Worm (Caenorhabditis elegans): Measurements from ENCODE around the gene srw-62.
A peak's percentile ranks its signal among the peaks of the same experiment; 100 is the strongest.

Gene srw-62

DNA sequence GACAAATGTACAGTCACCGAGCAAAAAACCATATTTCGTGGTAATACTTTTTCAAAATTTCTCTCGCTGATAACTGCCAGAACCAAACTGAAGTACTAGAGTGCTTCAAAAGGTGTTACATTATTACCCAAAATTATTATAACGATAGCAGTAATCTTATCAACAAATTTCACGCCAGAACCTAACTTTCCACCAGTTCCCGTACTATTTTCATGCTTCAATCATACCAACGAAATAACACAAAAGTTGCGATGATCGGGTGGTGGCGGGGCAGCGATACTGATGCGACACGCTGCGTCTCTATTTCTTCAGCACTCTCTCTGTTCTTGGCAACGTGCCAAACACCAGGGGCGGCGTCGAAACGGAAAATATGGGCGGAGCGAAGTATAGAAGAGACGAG, 16.3 kb upstream of the srw-62 start:
- TF ChIP-seq aha-1 (tag) = no peak
- TF ChIP-seq pha-4 (GFP tag; IDR thresholded peaks at IDR 0.05) = peak; percentile 52; the same call in 1 of the 2 replicates
- no peak for TF ChIP-seq pha-4 (tag; optimal IDR thresholded peaks at IDR 0.05)
- peak; percentile 68 for TF ChIP-seq nhr-48 (tag; optimal IDR thresholded peaks at IDR 0.05)
- no peak for TF ChIP-seq dpl-1 (GFP tag; optimal IDR thresholded peaks at IDR 0.05)
- TF ChIP-seq spr-3 (GFP tag; optimal IDR thresholded peaks at IDR 0.05) = no peak
- TF ChIP-seq zfp-2 (tag; optimal IDR thresholded peaks at IDR 0.05) = no peak
- no peak for TF ChIP-seq R02D3.7 (tag; optimal IDR thresholded peaks at IDR 0.05)
- TF ChIP-seq Y5F2A.4 (GFP tag; optimal IDR thresholded peaks at IDR 0.05) = no peak
- TF ChIP-seq lsy-2 (tag; optimal IDR thresholded peaks at IDR 0.05) = no peak
- TF ChIP-seq zag-1 (tag; optimal IDR thresholded peaks at IDR 0.05) = no peak
- TF ChIP-seq vab-7 (GFP tag; IDR thresholded peaks at IDR 0.05) = no peak
- TF ChIP-seq nhr-77 (tag; optimal IDR thresholded peaks at IDR 0.05) = peak; percentile 33
- peak in 1 of 2 experiments; percentile 93 for TF ChIP-seq unc-62 (GFP tag; optimal IDR thresholded peaks at IDR 0.05 in 1 of 2)
- no peak for TF ChIP-seq unc-62 (tag; optimal IDR thresholded peaks at IDR 0.05)
- TF ChIP-seq ztf-11 (tag; optimal IDR thresholded peaks at IDR 0.05) = no peak
- TF ChIP-seq spr-1 (tag; optimal IDR thresholded peaks at IDR 0.05) = no peak
- no peak for TF ChIP-seq Y48G9A.11 (GFP tag; IDR thresholded peaks at IDR 0.05)
- TF ChIP-seq snpc-4 (tag; optimal IDR thresholded peaks at IDR 0.05) = no peak
- TF ChIP-seq mxl-3 (GFP tag; optimal IDR thresholded peaks at IDR 0.05) = peak; percentile 56
- TF ChIP-seq dmd-9 (GFP tag; IDR thresholded peaks at IDR 0.05) = no peak
- TF ChIP-seq sdz-12 (GFP tag; optimal IDR thresholded peaks at IDR 0.05) = no peak
- TF ChIP-seq dve-1 (tag; optimal IDR thresholded peaks at IDR 0.05; ENCODE audit: insufficient read depth) = peak; percentile 70
- peak; percentile 87 for TF ChIP-seq hlh-11 (tag; optimal IDR thresholded peaks at IDR 0.05)
- TF ChIP-seq daf-8 (GFP tag; IDR thresholded peaks at IDR 0.05) = no peak
- peak; percentile 16 for TF ChIP-seq nhr-102 (tag; optimal IDR thresholded peaks at IDR 0.05)
- no peak for TF ChIP-seq ceh-82 (tag; optimal IDR thresholded peaks at IDR 0.05)
- TF ChIP-seq nhr-28 (tag; optimal IDR thresholded peaks at IDR 0.05) = peak; percentile 78
- peak; percentile 23 for TF ChIP-seq mep-1 (tag; optimal IDR thresholded peaks at IDR 0.05)
- TF ChIP-seq T20F7.1 (GFP tag; optimal IDR thresholded peaks at IDR 0.05) = peak; percentile 8
- TF ChIP-seq mes-2 (tag; optimal IDR thresholded peaks at IDR 0.05; ENCODE audit: poor library complexity, severe bottlenecking) = peak; percentile 17
- TF ChIP-seq snpc-1.2 (GFP tag; IDR thresholded peaks at IDR 0.05) = no peak
- TF ChIP-seq ZK546.5 (tag; optimal IDR thresholded peaks at IDR 0.05) = no peak
- TF ChIP-seq rbr-2 (tag; optimal IDR thresholded peaks at IDR 0.05) = no peak
- TF ChIP-seq zip-2 (tag; optimal IDR thresholded peaks at IDR 0.05) = no peak
- no peak for TF ChIP-seq saeg-2 (GFP tag; IDR thresholded peaks at IDR 0.05)
- TF ChIP-seq tag-97 (GFP tag; IDR thresholded peaks at IDR 0.05) = no peak
- 0 out of 2 replicates have a peak, but pooled peaks have one; percentile 13 for TF ChIP-seq madf-9 (GFP tag; conservative IDR thresholded peaks at IDR 0.05)
- TF ChIP-seq php-3 (GFP tag; IDR thresholded peaks at IDR 0.05) = peak; percentile 72; the same call in 1 of the 2 replicates
- peak in 1 of 2 experiments; percentile 27 for TF ChIP-seq daf-16 (GFP tag; optimal IDR thresholded peaks at IDR 0.05)
- peak; percentile 42 for TF ChIP-seq daf-16 (tag; optimal IDR thresholded peaks at IDR 0.05)
- TF ChIP-seq pqm-1 (tag; optimal IDR thresholded peaks at IDR 0.05) = peak; percentile 95
- peak in 1 of 2 experiments; percentile 31 for TF ChIP-seq mdl-1 (tag; optimal IDR thresholded peaks at IDR 0.05)
- TF ChIP-seq egl-27 (tag; optimal IDR thresholded peaks at IDR 0.05) = no peak
- peak; percentile 40; the same call in 1 of the 2 replicates for TF ChIP-seq lin-1 (GFP tag; IDR thresholded peaks at IDR 0.05)
- no peak for TF ChIP-seq nhr-42 (GFP tag; IDR thresholded peaks at IDR 0.05)
- TF ChIP-seq attf-4 (tag; optimal IDR thresholded peaks at IDR 0.05) = no peak
- TF ChIP-seq ceh-20 (GFP tag; IDR thresholded peaks at IDR 0.05) = no peak
- TF ChIP-seq jun-1 (tag; optimal IDR thresholded peaks at IDR 0.05) = peak; percentile 22
- TF ChIP-seq ctbp-1 (GFP tag; IDR thresholded peaks at IDR 0.05) = no peak
- no peak for TF ChIP-seq daf-19 (GFP tag; conservative IDR thresholded peaks at IDR 0.05)
- no peak for TF ChIP-seq F44E2.7 (GFP tag; IDR thresholded peaks at IDR 0.05)
- no peak for TF ChIP-seq lin-38 (GFP tag; IDR thresholded peaks at IDR 0.05)
